Worm (Caenorhabditis elegans): Measurements from ENCODE around the gene fbxa-31.

fbxa-31 gene

ce11 chrIII:1231186-1231585 lies 40.0 kb downstream of the fbxa-31 start:
- TF ChIP-seq lin-39 (tag; optimal IDR thresholded peaks at IDR 0.05) (peak; percentile 20), nhr-11 (tag; optimal IDR thresholded peaks at IDR 0.05) (no peak)

- TF ChIP-seq mdl-1 (tag; optimal IDR thresholded peaks at IDR 0.05) (no peak), ceh-16 (tag; optimal IDR thresholded peaks at IDR 0.05) (no peak), nhr-28 (tag; optimal IDR thresholded peaks at IDR 0.05) (no peak), elt-1 (tag; optimal IDR thresholded peaks at IDR 0.05) (no peak), nhr-12 (tag; optimal IDR thresholded peaks at IDR 0.05) (no peak), sea-2 (GFP tag; optimal IDR thresholded peaks at IDR 0.05) (no peak), ceh-9 (tag; optimal IDR thresholded peaks at IDR 0.05) (no peak), ztf-4 (tag; optimal IDR thresholded peaks at IDR 0.05) (no peak), lin-15B (tag; optimal IDR thresholded peaks at IDR 0.05) (no peak), nhr-43 (tag; optimal IDR thresholded peaks at IDR 0.05; ENCODE audit: poor library complexity, severe bottlenecking) (no peak), daf-12 (tag; optimal IDR thresholded peaks at IDR 0.05) (no peak), hmg-11 (tag; optimal IDR thresholded peaks at IDR 0.05) (no peak), nfya-1 (tag; optimal IDR thresholded peaks at IDR 0.05; ENCODE audit: insufficient read depth) (no peak), nhr-11 (tag; optimal IDR thresholded peaks at IDR 0.05) (no peak), ama-1 (optimal IDR thresholded peaks at IDR 0.05) (no peak), elt-2 (tag; optimal IDR thresholded peaks at IDR 0.05) (no peak), elt-3 (tag; optimal IDR thresholded peaks at IDR 0.05) (no peak), fos-1 (tag; optimal IDR thresholded peaks at IDR 0.05) (no peak), pha-4 (tag; optimal IDR thresholded peaks at IDR 0.05) (no peak)
Measured at ce11 chrIII:1230672-1231071, 40.6 kb downstream of the fbxa-31 start.

ce11 chrIII:1230174-1230573 lies 41.1 kb downstream of the fbxa-31 start, which contains the start of gene pes-4:
Gene pes-4 (minus strand): TSS chrIII:1230274.
- no peak for TF ChIP-seq unc-62 (GFP tag; optimal IDR thresholded peaks at IDR 0.05)
- TF ChIP-seq hmg-11 (tag; optimal IDR thresholded peaks at IDR 0.05): no peak
- no peak for TF ChIP-seq nhr-28 (tag; optimal IDR thresholded peaks at IDR 0.05)
- no peak for TF ChIP-seq mml-1 (tag; optimal IDR thresholded peaks at IDR 0.05)
- no peak for TF ChIP-seq sea-2 (GFP tag; optimal IDR thresholded peaks at IDR 0.05)
- no peak for TF ChIP-seq ama-1 (optimal IDR thresholded peaks at IDR 0.05)
- no peak for TF ChIP-seq lin-15B (tag; optimal IDR thresholded peaks at IDR 0.05)
- TF ChIP-seq ZK546.5 (tag; optimal IDR thresholded peaks at IDR 0.05): no peak
- TF ChIP-seq mdl-1 (tag; optimal IDR thresholded peaks at IDR 0.05): no peak
- no peak for TF ChIP-seq ceh-9 (tag; optimal IDR thresholded peaks at IDR 0.05)
- no peak for TF ChIP-seq elt-3 (tag; optimal IDR thresholded peaks at IDR 0.05)
- TF ChIP-seq egl-27 (tag; optimal IDR thresholded peaks at IDR 0.05): no peak
- no peak for TF ChIP-seq nhr-76 (tag; optimal IDR thresholded peaks at IDR 0.05)
- no peak for TF ChIP-seq R02D3.7 (tag; optimal IDR thresholded peaks at IDR 0.05)
- no peak for TF ChIP-seq skn-1 (tag; optimal IDR thresholded peaks at IDR 0.05)
- no peak for TF ChIP-seq nhr-11 (tag; optimal IDR thresholded peaks at IDR 0.05)

- TF ChIP-seq skn-1 (tag; optimal IDR thresholded peaks at IDR 0.05): no peak
- TF ChIP-seq ceh-28 (tag; optimal IDR thresholded peaks at IDR 0.05): no peak
- no peak for TF ChIP-seq ceh-9 (tag; optimal IDR thresholded peaks at IDR 0.05)
- TF ChIP-seq pha-4 (tag; optimal IDR thresholded peaks at IDR 0.05): no peak
Measured at ce11 chrIII:1229510-1229909, 41.7 kb downstream of the fbxa-31 start.

ce11 chrIII:1228593-1228992 lies 42.6 kb downstream of the fbxa-31 start:
- peak; percentile 78 for TF ChIP-seq pha-4 (tag; optimal IDR thresholded peaks at IDR 0.05)
- no peak for TF ChIP-seq snpc-4 (tag; optimal IDR thresholded peaks at IDR 0.05)

- TF ChIP-seq pha-4 (tag; optimal IDR thresholded peaks at IDR 0.05) (peak; percentile 97), daf-12 (tag; optimal IDR thresholded peaks at IDR 0.05) (no peak), elt-2 (tag; optimal IDR thresholded peaks at IDR 0.05) (peak; percentile 34)
Measured at ce11 chrIII:1226256-1226655, 45.0 kb downstream of the fbxa-31 start.

- TF ChIP-seq nhr-12 (tag; optimal IDR thresholded peaks at IDR 0.05): no peak
- TF ChIP-seq elt-3 (tag; optimal IDR thresholded peaks at IDR 0.05): no peak
- no peak for TF ChIP-seq zag-1 (tag; optimal IDR thresholded peaks at IDR 0.05)
- no peak for TF ChIP-seq eor-1 (tag; optimal IDR thresholded peaks at IDR 0.05)
Measured at ce11 chrIII:1225595-1225994, 45.6 kb downstream of the fbxa-31 start.

All from whole organism, L3 larva.